Worm (Caenorhabditis elegans) whole organism, L4 larva: ENCODE results near the gene mrps-34.

Experiments used
- D1046.2 ChIP-seq: fragments of 200-800 bp; sonication (Bioruptor generic); IDR thresholded peaks from 2 replicates; pipeline ENCODE4 v1.3.6; 2022; ENCODE audit warnings: missing genetic modification characterization, missing compliant biosample characterization
- F44E2.7 ChIP-seq: fragments of 200-800 bp; sonication (Bioruptor generic); IDR thresholded peaks from 2 replicates; pipeline ENCODE4 v2.1.2; 2022; ENCODE audit warnings: missing genetic modification characterization, missing compliant biosample characterization
- F49E8.2 ChIP-seq: sonication (generic microtip); optimal IDR thresholded peaks from 2 replicates; lab custom pipeline; 2016; ENCODE audit warnings: missing compliant biosample characterization, mild to moderate bottlenecking, missing genetic modification characterization, borderline replicate concordance
- R02D3.7 ChIP-seq: fragments of 150-350 bp; sonication (generic microtip); optimal IDR thresholded peaks from 3 replicates; lab custom pipeline; 2014; ENCODE audit warnings: missing biosample characterization, missing genetic modification characterization
- T26A8.4 ChIP-seq: fragments of 200-800 bp; sonication (Bioruptor generic); IDR thresholded peaks from 2 replicates; pipeline ENCODE4 v1.3.6; 2022; ENCODE audit warnings: missing genetic modification characterization, missing compliant biosample characterization
- Y105C5A.15 ChIP-seq: fragments of 200-800 bp; sonication (Bioruptor generic); IDR thresholded peaks from 2 replicates; pipeline ENCODE4 v1.3.6; 2022; ENCODE audit warnings: missing genetic modification characterization, missing compliant biosample characterization
- Y5F2A.4 ChIP-seq: fragments of 200-800 bp; sonication (Bioruptor generic); optimal IDR thresholded peaks from 2 replicates; lab custom pipeline; 2018; ENCODE audit warnings: mild to moderate bottlenecking, missing genetic modification characterization, missing compliant biosample characterization
- Y75B8A.6 ChIP-seq: fragments of 200-800 bp; sonication (Bioruptor generic); IDR thresholded peaks from 2 replicates; pipeline ENCODE4 v1.3.6; 2022; ENCODE audit warnings: missing genetic modification reagents, missing genetic modification characterization, missing compliant biosample characterization
- aly-2 ChIP-seq: sonication (generic microtip); optimal IDR thresholded peaks from 2 replicates; lab custom pipeline; 2018; ENCODE audit warnings: missing biosample characterization, missing genetic modification characterization
- attf-4 ChIP-seq: sonication (generic microtip); optimal IDR thresholded peaks from 3 replicates; lab custom pipeline; 2017; ENCODE audit warnings: missing biosample characterization, missing genetic modification characterization
- ceh-62 ChIP-seq: sonication (generic microtip); optimal IDR thresholded peaks from 2 replicates; lab custom pipeline; 2017; ENCODE audit warnings: missing biosample characterization, missing genetic modification characterization
- cey-2 ChIP-seq: sonication (generic microtip); optimal IDR thresholded peaks from 3 replicates; lab custom pipeline; 2017; ENCODE audit warnings: missing genetic modification characterization, mild to moderate bottlenecking, missing compliant biosample characterization, antibody characterized with exemption, borderline replicate concordance; ENCODE audit not compliant: insufficient read depth
- daf-12 ChIP-seq: fragments of 150-350 bp; optimal IDR thresholded peaks from 2 replicates; lab custom pipeline; 2014; ENCODE audit warnings: missing biosample characterization, missing genetic modification reagents, missing genetic modification characterization
- daf-19 ChIP-seq: fragments of 200-800 bp; sonication (Bioruptor generic); conservative IDR thresholded peaks from 2 replicates; pipeline ENCODE4 v1.3.6; 2022; ENCODE audit warnings: missing genetic modification characterization, missing compliant biosample characterization
- dmd-6 ChIP-seq: fragments of 200-800 bp; sonication (Bioruptor generic); IDR thresholded peaks from 2 replicates; pipeline ENCODE4 v1.3.6; 2022; ENCODE audit warnings: missing genetic modification reagents, missing genetic modification characterization, missing compliant biosample characterization
- dve-1 ChIP-seq: sonication (generic microtip); optimal IDR thresholded peaks from 2 replicates; lab custom pipeline; 2017; ENCODE audit warnings: antibody characterized with exemption, mild to moderate bottlenecking, missing genetic modification characterization, missing compliant biosample characterization; ENCODE audit not compliant: insufficient read depth
- egl-27 ChIP-seq: sonication (generic microtip); optimal IDR thresholded peaks from 3 replicates; lab custom pipeline; 2017; ENCODE audit warnings: missing biosample characterization, missing genetic modification reagents, missing genetic modification characterization
- egl-43 ChIP-seq: fragments of 200-800 bp; sonication (Bioruptor generic); IDR thresholded peaks from 2 replicates; pipeline ENCODE4 v1.3.6; 2022; ENCODE audit warnings: missing genetic modification reagents, missing genetic modification characterization, missing compliant biosample characterization
- gei-8 ChIP-seq: fragments of 200-800 bp; sonication (Bioruptor generic); optimal IDR thresholded peaks from 2 replicates; lab custom pipeline; 2018; ENCODE audit warnings: mild to moderate bottlenecking, missing genetic modification characterization, missing compliant biosample characterization
- hif-1 ChIP-seq, 2 experiments: sonication (generic microtip); optimal IDR thresholded peaks; 2 replicates each; lab custom pipeline; 2016 to 2017; ENCODE audit warnings: missing compliant biosample characterization in 2 of 2, missing genetic modification characterization in 2 of 2, missing genetic modification reagents in 2 of 2, missing genotype in 2 of 2, mild to moderate bottlenecking in 1 of 2
- hlh-30 ChIP-seq: sonication (generic microtip); optimal IDR thresholded peaks from 2 replicates; lab custom pipeline; 2017; ENCODE audit warnings: antibody characterized with exemption, mild to moderate bottlenecking, missing genetic modification characterization, missing compliant biosample characterization; ENCODE audit not compliant: insufficient read depth
- hmg-1.1 ChIP-seq: fragments of 200-800 bp; sonication (Bioruptor generic); IDR thresholded peaks from 2 replicates; pipeline ENCODE4 v1.3.6; 2022; ENCODE audit warnings: missing genetic modification reagents, missing genetic modification characterization, missing compliant biosample characterization
- lin-39 ChIP-seq: fragments of 150-350 bp; optimal IDR thresholded peaks from 2 replicates; lab custom pipeline; 2014; ENCODE audit warnings: missing biosample characterization, missing genetic modification reagents, missing genetic modification characterization
- lir-3 ChIP-seq: sonication (generic microtip); optimal IDR thresholded peaks from 2 replicates; lab custom pipeline; 2016; ENCODE audit warnings: mild to moderate bottlenecking, missing genetic modification characterization, missing compliant biosample characterization
- lsy-2 ChIP-seq, 2 experiments: fragments of 150-350 bp in 1 of 2; sonication (generic microtip) in 1 of 2; optimal IDR thresholded peaks; 2 replicates each; lab custom pipeline; 2014 to 2017; ENCODE audit warnings: missing biosample characterization in 2 of 2, missing genetic modification characterization in 2 of 2
- madf-5 ChIP-seq, 2 experiments: fragments of 200-800 bp; sonication (Bioruptor generic); IDR thresholded peaks; 2 replicates each; pipeline ENCODE4 v1.3.6; 2022; ENCODE audit warnings: missing compliant biosample characterization in 2 of 2, missing genetic modification characterization in 2 of 2
- madf-9 ChIP-seq: fragments of 200-800 bp; sonication (Bioruptor generic); conservative IDR thresholded peaks from 2 replicates; pipeline ENCODE4 v1.3.6; 2022; ENCODE audit warnings: missing genetic modification reagents, missing genetic modification characterization, missing compliant biosample characterization
- mdl-1 ChIP-seq, 2 experiments: fragments of 150-350 bp in 1 of 2; sonication (generic microtip) in 1 of 2; optimal IDR thresholded peaks; 2 replicates each; lab custom pipeline; 2014 to 2017; ENCODE audit warnings: missing biosample characterization in 2 of 2, missing genetic modification characterization in 2 of 2
- mep-1 ChIP-seq: fragments of 150-350 bp; sonication (generic microtip); optimal IDR thresholded peaks from 3 replicates; lab custom pipeline; 2014; ENCODE audit warnings: missing biosample characterization, missing genetic modification characterization
- mxl-3 ChIP-seq: fragments of 200-800 bp; sonication (Bioruptor generic); optimal IDR thresholded peaks from 2 replicates; lab custom pipeline; 2018; ENCODE audit warnings: mild to moderate bottlenecking, missing genetic modification characterization, missing compliant biosample characterization
- nhr-10 ChIP-seq: fragments of 150-350 bp; optimal IDR thresholded peaks from 2 replicates; lab custom pipeline; 2014; ENCODE audit warnings: missing biosample characterization, missing genetic modification characterization
- nhr-102 ChIP-seq: sonication (generic microtip); optimal IDR thresholded peaks from 2 replicates; lab custom pipeline; 2016; ENCODE audit warnings: mild to moderate bottlenecking, missing genetic modification characterization, moderate library complexity, missing compliant biosample characterization
- nhr-11 ChIP-seq: fragments of 150-350 bp; optimal IDR thresholded peaks from 2 replicates; lab custom pipeline; 2014; ENCODE audit warnings: missing biosample characterization, missing genetic modification characterization
- nhr-25 ChIP-seq: sonication (generic microtip); optimal IDR thresholded peaks from 2 replicates; lab custom pipeline; 2017; ENCODE audit warnings: missing genetic modification characterization, mild to moderate bottlenecking, missing compliant biosample characterization, antibody characterized with exemption, moderate library complexity, borderline replicate concordance; ENCODE audit not compliant: insufficient read depth
- nhr-42 ChIP-seq: fragments of 200-800 bp; sonication (Bioruptor generic); IDR thresholded peaks from 2 replicates; pipeline ENCODE4 v1.3.6; 2022; ENCODE audit warnings: missing genetic modification characterization, missing compliant biosample characterization
- nhr-48 ChIP-seq: sonication (generic microtip); optimal IDR thresholded peaks from 2 replicates; lab custom pipeline; 2016; ENCODE audit warnings: mild to moderate bottlenecking, missing genetic modification characterization, missing compliant biosample characterization
- pha-4 ChIP-seq, 2 experiments: fragments of 150-350 bp in 1 of 2; fragments of 200-800 bp in 1 of 2; sonication (Bioruptor generic) in 1 of 2; IDR thresholded peaks in 1 of 2; optimal IDR thresholded peaks in 1 of 2; 2 replicates each; pipeline versions ENCODE4 v1.3.6 to Lab custom; 2014 to 2022; ENCODE audit warnings: missing genetic modification characterization in 2 of 2, missing genetic modification reagents in 2 of 2, missing biosample characterization in 1 of 2, missing compliant biosample characterization in 1 of 2
- sdz-12 ChIP-seq: fragments of 200-800 bp; sonication (Bioruptor generic); optimal IDR thresholded peaks from 2 replicates; lab custom pipeline; 2018; ENCODE audit warnings: mild to moderate bottlenecking, missing genetic modification characterization, missing compliant biosample characterization
- set-16 ChIP-seq: fragments of 200-800 bp; sonication (Bioruptor generic); IDR thresholded peaks from 2 replicates; pipeline ENCODE4 v1.3.6; 2022; ENCODE audit warnings: missing genetic modification reagents, missing genetic modification characterization, missing compliant biosample characterization
- snpc-1.2 ChIP-seq: fragments of 200-800 bp; sonication (Bioruptor generic); IDR thresholded peaks from 2 replicates; pipeline ENCODE4 v1.3.6; 2022; ENCODE audit warnings: missing genetic modification reagents, missing genetic modification characterization, missing compliant biosample characterization
- snpc-4 ChIP-seq: fragments of 150-350 bp; optimal IDR thresholded peaks from 2 replicates; lab custom pipeline; 2014; ENCODE audit warnings: missing biosample characterization, missing genetic modification characterization
- spr-1 ChIP-seq: sonication (generic microtip); optimal IDR thresholded peaks from 2 replicates; lab custom pipeline; 2016; ENCODE audit warnings: mild to moderate bottlenecking, missing genetic modification characterization, missing compliant biosample characterization
- unc-130 ChIP-seq: sonication (generic microtip); optimal IDR thresholded peaks from 2 replicates; lab custom pipeline; 2016; ENCODE audit warnings: missing genetic modification reagents, missing genetic modification characterization, missing compliant biosample characterization
- unc-62 ChIP-seq, 3 experiments: fragments of 150-350 bp in 1 of 3; sonication (generic microtip); optimal IDR thresholded peaks in 2 of 3; peaks in 1 of 3; 1 replicate in 1 of 3; 2 replicates in 2 of 3; lab custom pipeline; 2014 to 2017; ENCODE audit warnings: missing biosample characterization in 3 of 3, missing genetic modification characterization in 3 of 3, missing genetic modification reagents in 3 of 3, missing genotype in 1 of 3
- vab-7 ChIP-seq: fragments of 200-800 bp; sonication (Bioruptor generic); IDR thresholded peaks from 2 replicates; pipeline ENCODE4 v1.3.6; 2022; ENCODE audit warnings: missing genetic modification reagents, missing genetic modification characterization, missing compliant biosample characterization
- zag-1 ChIP-seq: fragments of 150-350 bp; optimal IDR thresholded peaks from 2 replicates; lab custom pipeline; 2014; ENCODE audit warnings: missing biosample characterization, missing genetic modification characterization
- zfp-3 ChIP-seq: fragments of 200-800 bp; sonication (Bioruptor generic); conservative IDR thresholded peaks from 2 replicates; pipeline ENCODE4 v1.3.6; 2022; ENCODE audit warnings: missing genetic modification reagents, missing genetic modification characterization, missing compliant biosample characterization
- zip-2 ChIP-seq: fragments of 150-350 bp; optimal IDR thresholded peaks from 2 replicates; lab custom pipeline; 2014; ENCODE audit warnings: missing biosample characterization, missing genetic modification characterization
- ztf-11 ChIP-seq: fragments of 150-350 bp; optimal IDR thresholded peaks from 2 replicates; lab custom pipeline; 2014; ENCODE audit warnings: missing biosample characterization, missing genetic modification characterization

Gene mrps-34

DNA sequence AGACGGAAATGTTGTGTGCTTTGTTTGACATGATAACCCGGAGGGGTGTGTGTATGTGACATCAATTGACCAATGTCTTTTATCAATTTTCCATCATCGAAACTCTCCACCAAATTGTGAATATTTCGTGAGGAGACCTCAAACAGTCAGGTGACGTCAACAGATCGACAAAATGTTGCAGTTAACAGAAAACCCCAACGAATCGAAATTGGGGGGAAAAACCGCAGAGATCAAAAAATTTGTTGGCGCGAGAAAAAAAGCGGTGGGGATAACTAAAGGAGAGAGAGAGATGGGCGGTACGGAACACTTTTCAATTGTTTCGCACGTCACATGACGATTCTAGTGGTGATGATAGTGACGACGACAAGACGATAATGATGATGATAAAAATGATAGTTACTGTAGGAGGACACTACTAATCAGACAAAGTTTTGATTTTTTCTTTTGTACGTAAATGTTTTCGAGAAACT, 47.7 kb downstream of the mrps-34 start:
- TF ChIP-seq mxl-3 (GFP tag; lab: Kevin White, UChicago) (peak; percentile 77), egl-43 (no peak), nhr-48 (tag; lab: Kevin White, UChicago) (peak; percentile 77), nhr-42 (no peak), snpc-1.2 (no peak), vab-7 (GFP tag; lab: Robert Waterston, UW) (no peak), D1046.2 (GFP tag; lab: Robert Waterston, UW) (no peak), nhr-10 (tag; lab: Kevin White, UChicago) (no peak), hlh-30 (tag; lab: Kevin White, UChicago) (peak; percentile 87), unc-130 (GFP tag; lab: Kevin White, UChicago) (no peak), nhr-102 (tag; lab: Kevin White, UChicago) (peak; percentile 37), R02D3.7 (tag; lab: Kevin White, UChicago) (no peak), cey-2 (peak; percentile 78), zag-1 (tag; lab: Kevin White, UChicago) (no peak), nhr-11 (tag; lab: Kevin White, UChicago) (no peak), madf-9 (GFP tag; lab: Robert Waterston, UW) (no peak; the same call in 1 of the 2 replicates), F44E2.7 (GFP tag; lab: Robert Waterston, UW) (no peak), egl-27 (no peak), unc-62 (GFP tag; optimal IDR thresholded peaks at IDR 0.05 in 1 of 2; lab: Kevin White, UChicago) (no peak), unc-62 (tag; optimal IDR thresholded peaks at IDR 0.05; lab: Kevin White, UChicago) (no peak), Y105C5A.15 (GFP tag; lab: Robert Waterston, UW) (0 out of 2 replicates have a peak, but pooled peaks have one; percentile 39), lin-39 (no peak), mdl-1 (tag; optimal IDR thresholded peaks at IDR 0.05; lab: Kevin White, UChicago) (peak; percentile 3 to 78), daf-12 (tag; lab: Kevin White, UChicago) (no peak), hif-1 (tag; optimal IDR thresholded peaks at IDR 0.05; lab: Kevin White, UChicago) (no peak), Y75B8A.6 (no peak; the same call in 1 of the 2 replicates), daf-19 (GFP tag; lab: Robert Waterston, UW) (no peak), lir-3 (no peak), T26A8.4 (no peak), madf-5 (GFP tag; IDR thresholded peaks at IDR 0.05; lab: Robert Waterston, UW) (no peak), gei-8 (GFP tag; lab: Kevin White, UChicago) (no peak), lsy-2 (tag; optimal IDR thresholded peaks at IDR 0.05; lab: Kevin White, UChicago) (peak in 1 of 2 experiments; percentile 73), F49E8.2 (tag; lab: Kevin White, UChicago) (no peak), dmd-6 (GFP tag; lab: Robert Waterston, UW) (peak; percentile 82), zip-2 (tag; lab: Kevin White, UChicago) (peak; percentile 22), snpc-4 (tag; lab: Kevin White, UChicago) (no peak), spr-1 (tag; lab: Kevin White, UChicago) (no peak), set-16 (no peak), attf-4 (tag; lab: Kevin White, UChicago) (no peak), sdz-12 (GFP tag; lab: Kevin White, UChicago) (no peak), zfp-3 (GFP tag; lab: Robert Waterston, UW) (no peak), pha-4 (GFP tag; IDR thresholded peaks at IDR 0.05; lab: Robert Waterston, UW) (no peak), pha-4 (tag; optimal IDR thresholded peaks at IDR 0.05; lab: Kevin White, UChicago) (no peak), nhr-25 (tag; lab: Kevin White, UChicago) (no peak), ceh-62 (tag; lab: Kevin White, UChicago) (no peak), hmg-1.1 (GFP tag; lab: Robert Waterston, UW) (no peak), dve-1 (tag; lab: Kevin White, UChicago) (peak; percentile 88), mep-1 (peak; percentile 67), aly-2 (tag; lab: Kevin White, UChicago) (no peak), Y5F2A.4 (GFP tag; lab: Kevin White, UChicago) (no peak), ztf-11 (tag; lab: Kevin White, UChicago) (no peak)
